Worm (Caenorhabditis elegans) whole organism, L3 larva: ENCODE data around the gene clec-226.

Source experiments
- fkh-10 ChIP-seq: sonication (generic microtip); optimal IDR thresholded peaks from 2 replicates; lab custom pipeline; 2017; ENCODE audit warnings: missing biosample characterization, missing genetic modification reagents, missing genetic modification characterization
- fos-1 ChIP-seq: fragments of 150-350 bp; optimal IDR thresholded peaks from 2 replicates; lab custom pipeline; 2014; ENCODE audit warnings: missing biosample characterization, missing genetic modification characterization
- nhr-25 ChIP-seq: sonication (generic microtip); optimal IDR thresholded peaks from 2 replicates; lab custom pipeline; 2017; ENCODE audit warnings: missing biosample characterization, missing genetic modification characterization
- nhr-28 ChIP-seq: fragments of 150-350 bp; optimal IDR thresholded peaks from 2 replicates; lab custom pipeline; 2014; ENCODE audit warnings: missing biosample characterization, missing genetic modification characterization
- nhr-77 ChIP-seq: fragments of 150-350 bp; optimal IDR thresholded peaks from 2 replicates; lab custom pipeline; 2014; ENCODE audit warnings: missing biosample characterization, missing genetic modification characterization
- unc-39 ChIP-seq: sonication (generic microtip); optimal IDR thresholded peaks from 4 replicates; lab custom pipeline; 2017; ENCODE audit warnings: missing biosample characterization, missing genetic modification characterization
- unc-62 ChIP-seq: fragments of 150-350 bp; sonication (generic microtip); optimal IDR thresholded peaks from 4 replicates; lab custom pipeline; 2014; ENCODE audit warnings: missing biosample characterization, missing genetic modification reagents, missing genetic modification characterization
- ztf-11 ChIP-seq: fragments of 150-350 bp; optimal IDR thresholded peaks from 2 replicates; lab custom pipeline; 2014; ENCODE audit warnings: missing biosample characterization, missing genetic modification characterization

ce11 chrV:13949010-13949409 lies 2.2 kb downstream of the clec-226 start, which contains the start of gene R10D12.6:
- TF ChIP-seq fkh-10 (GFP tag; lab: Kevin White, UChicago): no peak
- TF ChIP-seq nhr-77 (tag; lab: Kevin White, UChicago): no peak
- no peak for TF ChIP-seq fos-1
- TF ChIP-seq unc-62 (GFP tag; lab: Kevin White, UChicago): no peak
- no peak for TF ChIP-seq nhr-25 (tag; lab: Kevin White, UChicago)
- no peak for TF ChIP-seq nhr-28
- no peak for TF ChIP-seq unc-39 (tag; lab: Kevin White, UChicago)
- no peak for TF ChIP-seq ztf-11 (tag; lab: Kevin White, UChicago)
